Worm (Caenorhabditis elegans): ENCODE measurements around the gene Y50D7A.13.

Gene Y50D7A.13

DNA sequence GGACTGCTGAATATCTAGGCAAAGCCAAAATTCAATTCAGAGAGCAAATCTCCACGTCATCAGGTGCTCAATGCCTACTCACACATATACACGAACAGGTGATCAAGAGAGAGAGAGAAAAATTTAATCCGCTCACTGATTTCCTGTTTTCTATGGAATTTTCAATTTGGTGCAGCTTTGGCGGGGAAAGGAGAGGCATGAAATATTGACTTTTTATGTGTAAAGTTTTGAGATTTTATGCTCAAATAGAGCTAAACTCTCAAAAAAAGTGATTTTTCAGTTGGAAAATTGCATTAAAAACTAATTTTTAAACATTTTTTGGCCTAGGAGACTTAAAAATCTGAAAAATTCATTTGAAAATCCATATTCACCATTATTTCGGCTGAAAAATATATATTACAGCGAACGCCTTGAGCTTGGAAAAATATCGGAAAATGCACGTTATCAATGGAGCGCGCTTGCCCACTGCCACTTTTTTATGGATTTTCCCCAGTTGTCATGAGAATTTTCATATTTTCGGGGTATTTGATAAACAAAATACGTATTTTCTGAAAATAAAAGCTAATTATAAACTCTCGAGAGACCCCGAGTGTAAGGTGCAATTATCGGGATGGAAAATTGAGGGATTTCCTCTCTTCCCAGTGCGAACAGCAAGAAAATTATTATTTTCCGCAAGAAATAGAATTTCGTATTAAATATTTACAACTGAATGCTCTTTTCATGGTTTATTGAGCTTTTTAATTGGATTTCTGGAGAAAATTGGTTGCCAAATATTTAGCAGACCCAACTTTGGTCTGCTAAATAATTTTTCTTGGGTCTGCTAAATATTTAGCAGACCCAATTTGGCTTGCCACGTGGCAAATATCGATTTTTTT lies 49.2 kb upstream of the Y50D7A.13 start (continued):
- peak in 1 of 2 experiments; percentile 95 for TF ChIP-seq unc-62 (GFP tag; optimal IDR thresholded peaks at IDR 0.05 in 1 of 2)
- TF ChIP-seq unc-62 (tag; optimal IDR thresholded peaks at IDR 0.05) = no peak
- no peak for TF ChIP-seq nhr-111 (GFP tag; optimal IDR thresholded peaks at IDR 0.05)
- no peak for TF ChIP-seq dpl-1 (GFP tag; optimal IDR thresholded peaks at IDR 0.05)
- TF ChIP-seq daf-16 (GFP tag; optimal IDR thresholded peaks at IDR 0.05) = no peak
- peak; percentile 52 for TF ChIP-seq daf-16 (tag; optimal IDR thresholded peaks at IDR 0.05)
- peak; percentile 7 for TF ChIP-seq spr-1 (tag; optimal IDR thresholded peaks at IDR 0.05)
- TF ChIP-seq fos-1 (tag; optimal IDR thresholded peaks at IDR 0.05) = no peak
- TF ChIP-seq ZK546.5 (tag; optimal IDR thresholded peaks at IDR 0.05) = no peak
- no peak for TF ChIP-seq ceh-20 (GFP tag; IDR thresholded peaks at IDR 0.05)
- TF ChIP-seq lin-38 (GFP tag; IDR thresholded peaks at IDR 0.05) = peak; percentile 82
- TF ChIP-seq T20F7.1 (GFP tag; optimal IDR thresholded peaks at IDR 0.05) = no peak
- TF ChIP-seq mep-1 (tag; optimal IDR thresholded peaks at IDR 0.05) = no peak
- peak; percentile 74 for TF ChIP-seq nhr-102 (tag; optimal IDR thresholded peaks at IDR 0.05)
- TF ChIP-seq F10B5.3 (tag; optimal IDR thresholded peaks at IDR 0.05) = no peak
- no peak for TF ChIP-seq mxl-3 (GFP tag; optimal IDR thresholded peaks at IDR 0.05)
- TF ChIP-seq daf-8 (GFP tag; IDR thresholded peaks at IDR 0.05) = no peak
- no peak for TF ChIP-seq fkh-10 (GFP tag; optimal IDR thresholded peaks at IDR 0.05)
- TF ChIP-seq F49E8.2 (tag; optimal IDR thresholded peaks at IDR 0.05; ENCODE audit: borderline replicate concordance) = no peak
- no peak for TF ChIP-seq lin-13 (GFP tag; optimal IDR thresholded peaks at IDR 0.05)
- TF ChIP-seq nhr-76 (tag; optimal IDR thresholded peaks at IDR 0.05) = no peak
- TF ChIP-seq mes-2 (tag; optimal IDR thresholded peaks at IDR 0.05; ENCODE audit: poor library complexity, severe bottlenecking) = peak; percentile 49
- no peak for TF ChIP-seq nhr-42 (GFP tag; IDR thresholded peaks at IDR 0.05)
- no peak for TF ChIP-seq hlh-11 (tag; optimal IDR thresholded peaks at IDR 0.05)
- no peak for TF ChIP-seq skn-1 (tag; optimal IDR thresholded peaks at IDR 0.05)
- no peak for TF ChIP-seq pha-4 (GFP tag; IDR thresholded peaks at IDR 0.05)
- TF ChIP-seq pha-4 (tag; optimal IDR thresholded peaks at IDR 0.05) = no peak
- TF ChIP-seq duxl-1 (tag; optimal IDR thresholded peaks at IDR 0.05; ENCODE audit: poor library complexity) = peak; percentile 3
- peak; percentile 36; the same call in 1 of the 2 replicates for TF ChIP-seq arid-1 (GFP tag; conservative IDR thresholded peaks at IDR 0.05)
- TF ChIP-seq ama-1 (optimal IDR thresholded peaks at IDR 0.05) = no peak
- no peak for TF ChIP-seq sdz-12 (GFP tag; optimal IDR thresholded peaks at IDR 0.05)
- no peak for TF ChIP-seq lin-39 (tag; optimal IDR thresholded peaks at IDR 0.05)
- no peak for TF ChIP-seq hlh-30 (tag; optimal IDR thresholded peaks at IDR 0.05; ENCODE audit: insufficient read depth)
- TF ChIP-seq madf-5 (GFP tag; IDR thresholded peaks at IDR 0.05) = no peak
- TF ChIP-seq Y105C5A.15 (GFP tag; IDR thresholded peaks at IDR 0.05) = 0 out of 2 replicates have a peak, but pooled peaks have one; percentile 18
- no peak for TF ChIP-seq zip-2 (tag; optimal IDR thresholded peaks at IDR 0.05)
- TF ChIP-seq snpc-4 (tag; optimal IDR thresholded peaks at IDR 0.05) = no peak

DNA sequence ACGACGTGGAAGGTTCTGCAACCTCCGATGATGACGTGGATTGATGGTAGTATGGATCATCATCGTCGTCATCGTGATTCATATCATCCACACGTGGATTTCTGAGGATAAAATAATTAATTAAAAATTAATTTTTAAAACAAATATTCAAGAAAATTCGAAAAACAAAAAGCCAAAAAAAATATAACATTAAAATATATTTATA lies 48.6 kb upstream of the Y50D7A.13 start, which contains the start of gene Y50D7A.8:
TSS of gene Y50D7A.8 (minus strand) at position 101 of the 205 bp plus-strand sequence.
- no peak for TF ChIP-seq mep-1 (tag; optimal IDR thresholded peaks at IDR 0.05)
- TF ChIP-seq saeg-2 (GFP tag; IDR thresholded peaks at IDR 0.05) = no peak
- TF ChIP-seq nhr-6 (tag; optimal IDR thresholded peaks at IDR 0.05) = no peak
- TF ChIP-seq lsy-2 (tag; optimal IDR thresholded peaks at IDR 0.05) = no peak

DNA sequence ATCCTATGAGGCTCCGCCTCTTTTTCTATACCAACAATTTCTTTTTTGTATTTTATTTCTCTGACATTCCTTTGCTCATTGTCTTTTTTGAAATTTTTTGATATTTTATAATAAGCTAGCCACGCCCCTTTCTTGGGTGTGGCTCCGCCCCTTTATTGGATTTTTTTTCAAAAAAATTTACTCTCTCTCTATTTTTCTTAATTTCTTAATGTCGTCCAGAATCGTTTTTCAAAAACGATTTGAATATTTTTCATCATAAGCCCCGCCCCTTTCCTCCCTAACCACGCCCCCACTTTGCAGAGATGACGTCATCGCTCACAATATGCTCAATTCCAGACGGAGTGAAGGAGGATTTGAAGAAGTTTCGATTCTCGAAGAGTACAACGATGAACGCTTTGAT lies 20.7 kb upstream of the Y50D7A.13 start, which contains the start of gene Y50D7A.10:
TSS of gene Y50D7A.10 (plus strand) at position 301 of the 400 bp plus-strand sequence.
- TF ChIP-seq mdl-1 (tag; optimal IDR thresholded peaks at IDR 0.05) (no peak), vab-7 (GFP tag; IDR thresholded peaks at IDR 0.05) (no peak), dpl-1 (GFP tag; optimal IDR thresholded peaks at IDR 0.05) (no peak), nhr-42 (GFP tag; IDR thresholded peaks at IDR 0.05) (no peak), dmd-8 (GFP tag; IDR thresholded peaks at IDR 0.05) (no peak), daf-8 (GFP tag; IDR thresholded peaks at IDR 0.05) (no peak), Y75B8A.6 (GFP tag; IDR thresholded peaks at IDR 0.05) (no peak), duxl-1 (tag; optimal IDR thresholded peaks at IDR 0.05; ENCODE audit: poor library complexity) (no peak), F26F4.8 (GFP tag; conservative IDR thresholded peaks at IDR 0.05) (no peak), F49E8.2 (tag; optimal IDR thresholded peaks at IDR 0.05; ENCODE audit: borderline replicate concordance) (no peak), dmd-6 (GFP tag; IDR thresholded peaks at IDR 0.05) (no peak), ZK337.2 (GFP tag; IDR thresholded peaks at IDR 0.05) (no peak)

Data from whole organism, L4 larva.